Worm (Caenorhabditis elegans): ENCODE results near the gene T16G1.7.

DNA sequence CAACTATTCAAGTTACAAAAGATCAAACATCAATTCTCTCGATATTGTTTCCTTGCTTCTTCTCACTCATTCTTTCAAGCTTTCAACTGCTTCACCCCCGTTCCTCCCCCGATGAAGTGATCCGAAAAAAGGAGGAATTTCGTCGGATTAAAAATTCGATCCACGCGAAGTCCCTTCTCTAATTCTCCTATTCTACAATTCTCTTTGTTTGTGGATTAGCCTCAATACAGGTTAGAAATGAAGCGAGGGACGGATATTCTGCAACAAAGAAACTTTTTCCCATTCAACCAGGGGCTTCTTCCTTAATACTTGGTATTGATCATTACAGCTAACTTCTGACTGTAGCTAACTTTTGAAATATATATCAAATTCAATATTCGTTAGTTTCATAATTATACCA, 9.9 kb upstream of the T16G1.7 start, which contains the start of gene grl-2:
- TF ChIP-seq nhr-90 (tag; optimal IDR thresholded peaks at IDR 0.05; ENCODE audit: poor library complexity) = no peak
- no peak for TF ChIP-seq pag-3 (tag; optimal IDR thresholded peaks at IDR 0.05; ENCODE audit: borderline replicate concordance, insufficient read depth)
- TF ChIP-seq alr-1 (tag; optimal IDR thresholded peaks at IDR 0.05; ENCODE audit: borderline replicate concordance) = no peak
- TF ChIP-seq nhr-237 (tag; optimal IDR thresholded peaks at IDR 0.05) = no peak
- TF ChIP-seq rnt-1 (tag; optimal IDR thresholded peaks at IDR 0.05) = no peak
